Fruit fly (Drosophila melanogaster) S2 (cell line): Measurements from ENCODE around the gene uif.

Source experiments
- CG8478 ChIP-seq: fragments of >200 bp; optimal IDR thresholded peaks from 2 replicates; lab custom pipeline; 2018
- CTCF ChIP-seq, 2 experiments: fragments of >200 bp; optimal IDR thresholded peaks; 2 replicates each; lab custom pipeline; 2018

- TF ChIP-seq CG8478 (lab: Kevin White, UChicago) (no peak), CTCF (optimal IDR thresholded peaks at IDR 0.05; lab: Kevin White, UChicago) (no peak)
Measured at dm6 chr2L:7028440-7028839, 18.3 kb upstream of the uif start.
